Worm (Caenorhabditis elegans): ENCODE measurements around the gene ltd-1.

ltd-1 gene

DNA sequence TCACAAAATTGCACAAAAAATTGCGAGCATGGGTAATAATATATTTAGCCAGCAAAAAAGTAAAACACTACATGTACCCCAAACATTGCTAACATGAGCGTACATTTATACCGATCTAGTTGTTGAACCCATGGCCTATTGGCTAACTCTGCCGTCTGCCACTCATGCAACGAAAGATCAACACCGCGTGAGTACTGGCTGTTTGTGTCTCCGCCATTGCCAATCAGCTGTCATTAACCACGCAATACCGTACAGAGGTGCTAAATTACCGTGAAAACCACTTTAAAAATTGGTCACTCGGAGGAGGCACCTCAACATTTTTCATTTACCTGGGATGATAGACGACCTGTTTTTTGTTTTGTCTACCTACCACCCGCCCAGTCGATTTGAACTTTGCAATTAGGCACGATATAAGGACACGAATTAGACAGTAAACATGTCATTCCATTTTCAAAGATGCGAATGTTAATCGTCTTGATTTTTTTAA lies 17.2 kb downstream of the ltd-1 start, which contains the start of gene K02C4.2:
Gene K02C4.2, plus strand, starts transcription at position 437 of the 487 bp plus-strand sequence.
- TF ChIP-seq ctbp-1 (GFP tag; IDR thresholded peaks at IDR 0.05) (peak; percentile 47; the same call in 1 of the 2 replicates), zfp-2 (tag; optimal IDR thresholded peaks at IDR 0.05) (peak; percentile 27), daf-19 (GFP tag; conservative IDR thresholded peaks at IDR 0.05) (peak; percentile 68; the same call in 1 of the 2 replicates), ZK546.5 (tag; optimal IDR thresholded peaks at IDR 0.05) (no peak), dpl-1 (GFP tag; optimal IDR thresholded peaks at IDR 0.05) (peak; percentile 47), snpc-4 (tag; optimal IDR thresholded peaks at IDR 0.05) (peak; percentile 12), T26A8.4 (GFP tag; IDR thresholded peaks at IDR 0.05) (peak; percentile 84), nhr-42 (GFP tag; IDR thresholded peaks at IDR 0.05) (peak; percentile 85), unc-39 (tag; optimal IDR thresholded peaks at IDR 0.05) (no peak), hif-1 (tag; optimal IDR thresholded peaks at IDR 0.05) (peak in 1 of 2 experiments; percentile 39), mdl-1 (tag; optimal IDR thresholded peaks at IDR 0.05) (no peak), pqm-1 (tag; optimal IDR thresholded peaks at IDR 0.05) (peak; percentile 28), aha-1 (tag) (peak; percentile 95), nhr-41 (GFP tag; IDR thresholded peaks at IDR 0.05) (0 out of 2 replicates have a peak, but pooled peaks have one; percentile 53), rbr-2 (tag; optimal IDR thresholded peaks at IDR 0.05) (peak; percentile 62), egl-43 (GFP tag; IDR thresholded peaks at IDR 0.05) (peak; percentile 96), zfp-3 (GFP tag; conservative IDR thresholded peaks at IDR 0.05) (peak; percentile 62; the same call in 1 of the 2 replicates), dmd-8 (GFP tag; IDR thresholded peaks at IDR 0.05) (peak; percentile 93), R02D3.7 (tag; optimal IDR thresholded peaks at IDR 0.05) (peak; percentile 41), ZK337.2 (GFP tag; IDR thresholded peaks at IDR 0.05) (peak; percentile 63; the same call in 1 of the 2 replicates), hlh-11 (tag; optimal IDR thresholded peaks at IDR 0.05) (peak; percentile 94), tra-1 (GFP tag; IDR thresholded peaks at IDR 0.05) (peak; percentile 90), lin-29 (GFP tag; IDR thresholded peaks at IDR 0.05) (0 out of 2 replicates have a peak, but pooled peaks have one; percentile 40), egl-27 (tag; optimal IDR thresholded peaks at IDR 0.05) (no peak), ceh-32 (tag; optimal IDR thresholded peaks at IDR 0.05; ENCODE audit: poor library complexity) (no peak), nhr-76 (tag; optimal IDR thresholded peaks at IDR 0.05) (no peak), zip-2 (tag; optimal IDR thresholded peaks at IDR 0.05) (no peak), nhr-102 (tag; optimal IDR thresholded peaks at IDR 0.05) (peak; percentile 75), jun-1 (tag; optimal IDR thresholded peaks at IDR 0.05) (peak; percentile 31), fos-1 (tag; optimal IDR thresholded peaks at IDR 0.05) (no peak), nhr-28 (tag; optimal IDR thresholded peaks at IDR 0.05) (peak; percentile 54), saeg-2 (GFP tag; IDR thresholded peaks at IDR 0.05) (0 out of 2 replicates have a peak, but pooled peaks have one; percentile 13), ces-1 (GFP tag; optimal IDR thresholded peaks at IDR 0.05) (no peak), Y5F2A.4 (GFP tag; optimal IDR thresholded peaks at IDR 0.05) (peak; percentile 68), nhr-25 (tag; optimal IDR thresholded peaks at IDR 0.05; ENCODE audit: borderline replicate concordance, insufficient read depth) (peak; percentile 52), lir-3 (tag; optimal IDR thresholded peaks at IDR 0.05) (peak; percentile 64), F26F4.8 (GFP tag; conservative IDR thresholded peaks at IDR 0.05) (peak; percentile 85), pha-4 (GFP tag; IDR thresholded peaks at IDR 0.05) (peak; percentile 85), pha-4 (tag; optimal IDR thresholded peaks at IDR 0.05) (no peak), php-3 (GFP tag; IDR thresholded peaks at IDR 0.05) (peak; percentile 78), ztf-11 (tag; optimal IDR thresholded peaks at IDR 0.05) (no peak), dve-1 (tag; optimal IDR thresholded peaks at IDR 0.05; ENCODE audit: insufficient read depth) (peak; percentile 73), dmd-9 (GFP tag; IDR thresholded peaks at IDR 0.05) (no peak), mxl-3 (GFP tag; optimal IDR thresholded peaks at IDR 0.05) (peak; percentile 86), lin-13 (GFP tag; optimal IDR thresholded peaks at IDR 0.05) (peak; percentile 73), lsy-2 (tag; optimal IDR thresholded peaks at IDR 0.05) (peak in 1 of 2 experiments; percentile 78), Y48G9A.11 (GFP tag; IDR thresholded peaks at IDR 0.05) (peak; percentile 80; the same call in 1 of the 2 replicates), Y105C5A.15 (GFP tag; IDR thresholded peaks at IDR 0.05) (0 out of 2 replicates have a peak, but pooled peaks have one; percentile 56), vab-7 (GFP tag; IDR thresholded peaks at IDR 0.05) (peak; percentile 80), ceh-28 (tag; optimal IDR thresholded peaks at IDR 0.05) (no peak), mep-1 (tag; optimal IDR thresholded peaks at IDR 0.05) (peak; percentile 83)
